ENCODE assay signal across 4 fruit fly cellular contexts in genomic region chrX:10740953-10741500, dm6.
A peak's percentile ranks its signal among the peaks of the same experiment; 100 is the strongest.
TF ChIP-seq lines count a peak whose summit lies in the region.

No protein-coding gene starts in this region.

- TF ChIP-seq CTCF in whole organism, embryonic (GFP tag; optimal IDR thresholded peaks at IDR 0.05; lab: Kevin White, UChicago), result no peak

TF ChIP-seq in whole organism, embryonic, 481 proteins besides CTCF, POLR2A, EP300 and RAD21 (continues in another document):
- TF ChIP-seq CG17361 (GFP tag; IDR thresholded peaks at IDR 0.05; lab: Robert Waterston, UW) (peak; percentile 73), CG17829 (tag; optimal IDR thresholded peaks at IDR 0.05; lab: Kevin White, UChicago) (peak; percentile 51), CG7963 (GFP tag; IDR thresholded peaks at IDR 0.05; lab: Robert Waterston, UW; ENCODE audit: partially characterized antibody) (no peak), nmo (GFP tag; optimal IDR thresholded peaks at IDR 0.05; lab: Kevin White, UChicago) (peak; percentile 72), CG12659 (GFP tag; optimal IDR thresholded peaks at IDR 0.05; lab: Kevin White, UChicago) (no peak), ranshi (GFP tag; IDR thresholded peaks at IDR 0.05; lab: Robert Waterston, UW) (no peak), eve (GFP tag; optimal IDR thresholded peaks at IDR 0.05; lab: Kevin White, UChicago) (no peak), CG11504 (tag; optimal IDR thresholded peaks at IDR 0.05; lab: Kevin White, UChicago) (peak; percentile 19), prd (optimal IDR thresholded peaks at IDR 0.05; lab: Kevin White, UChicago) (no peak), prd (GFP tag; IDR thresholded peaks at IDR 0.05; lab: Robert Waterston, UW) (0 out of 3 replicates have a peak, but pooled peaks have one; percentile 24), CG2712 (tag; optimal IDR thresholded peaks at IDR 0.05; lab: Kevin White, UChicago) (peak; percentile 74), pros (GFP tag; optimal IDR thresholded peaks at IDR 0.05; lab: Kevin White, UChicago) (peak; percentile 70), Elba2 (GFP tag; optimal IDR thresholded peaks at IDR 0.05; lab: Kevin White, UChicago) (no peak), Eip74EF (GFP tag; optimal IDR thresholded peaks at IDR 0.05; lab: Kevin White, UChicago) (peak in 1 of 2 experiments; percentile 30), bsh (GFP tag; optimal IDR thresholded peaks at IDR 0.05; lab: Kevin White, UChicago) (peak in 1 of 2 experiments; percentile 22), CG18262 (tag; optimal IDR thresholded peaks at IDR 0.05; lab: Kevin White, UChicago) (peak; percentile 76), CG7357 (GFP tag; IDR thresholded peaks at IDR 0.05; lab: Robert Waterston, UW) (0 out of 3 replicates have a peak, but pooled peaks have one; percentile 44), CG6254 (GFP tag; optimal IDR thresholded peaks at IDR 0.05; lab: Kevin White, UChicago) (peak; percentile 2), slou (GFP tag; optimal IDR thresholded peaks at IDR 0.05; lab: Kevin White, UChicago) (peak; percentile 24), CG31441 (GFP tag; IDR thresholded peaks at IDR 0.05; lab: Robert Waterston, UW) (peak; percentile 48), lola (GFP tag; optimal IDR thresholded peaks at IDR 0.05; lab: Kevin White, UChicago) (peak in 1 of 3 experiments; percentile 5), CG7839 (tag; optimal IDR thresholded peaks at IDR 0.05; lab: Kevin White, UChicago) (peak; percentile 65)

TF ChIP-seq in whole organism, prepupa, 60 proteins besides CTCF, POLR2A, EP300 and RAD21 (continues in another document):
- TF ChIP-seq CG8119 (GFP tag; IDR thresholded peaks at IDR 0.05; lab: Robert Waterston, UW) (no peak), CG9139 (GFP tag; optimal IDR thresholded peaks at IDR 0.05; lab: Kevin White, UChicago) (no peak), Eip78C (GFP tag; lab: Kevin White, UChicago) (peak; percentile 83), Eip93F (GFP tag; optimal IDR thresholded peaks at IDR 0.05; lab: Kevin White, UChicago) (no peak), topi (GFP tag; optimal IDR thresholded peaks at IDR 0.05; lab: Kevin White, UChicago) (peak; percentile 14), eg (GFP tag; IDR thresholded peaks at IDR 0.05; lab: Robert Waterston, UW) (no peak), ss (GFP tag; optimal IDR thresholded peaks at IDR 0.05; lab: Kevin White, UChicago) (peak; percentile 41 to 62), CG8319 (GFP tag; optimal IDR thresholded peaks at IDR 0.05; lab: Kevin White, UChicago) (no peak), cyc (GFP tag; optimal IDR thresholded peaks at IDR 0.05; lab: Kevin White, UChicago) (no peak), CG31627 (GFP tag; optimal IDR thresholded peaks at IDR 0.05; lab: Kevin White, UChicago) (no peak), svp (GFP tag; lab: Kevin White, UChicago) (peak; percentile 62), CG3032 (tag; optimal IDR thresholded peaks at IDR 0.05; lab: Kevin White, UChicago) (peak; percentile 39), CG11902 (GFP tag; optimal IDR thresholded peaks at IDR 0.05; lab: Kevin White, UChicago) (no peak), vri (GFP tag; optimal IDR thresholded peaks at IDR 0.05; lab: Kevin White, UChicago) (no peak), CG6792 (GFP tag; optimal IDR thresholded peaks at IDR 0.05; lab: Kevin White, UChicago) (no peak), Sox102F (GFP tag; optimal IDR thresholded peaks at IDR 0.05; lab: Kevin White, UChicago) (no peak), CG34406 (GFP tag; optimal IDR thresholded peaks at IDR 0.05; lab: Kevin White, UChicago) (peak; percentile 15), CG6276 (GFP tag; optimal IDR thresholded peaks at IDR 0.05; lab: Kevin White, UChicago) (no peak), CG11762 (GFP tag; optimal IDR thresholded peaks at IDR 0.05; lab: Kevin White, UChicago; ENCODE audit: insufficient read depth) (no peak), CG4318 (GFP tag; optimal IDR thresholded peaks at IDR 0.05; lab: Kevin White, UChicago) (no peak), Gug (GFP tag; IDR thresholded peaks at IDR 0.05; lab: Robert Waterston, UW) (no peak), fd85E (GFP tag; optimal IDR thresholded peaks at IDR 0.05; lab: Kevin White, UChicago) (no peak), fkh (GFP tag; optimal IDR thresholded peaks at IDR 0.05; lab: Kevin White, UChicago) (no peak), CG1621 (tag; optimal IDR thresholded peaks at IDR 0.05; lab: Kevin White, UChicago) (no peak), CG7368 (GFP tag; optimal IDR thresholded peaks at IDR 0.05; lab: Kevin White, UChicago) (no peak)

TF ChIP-seq in whole organism, pupa, 21 proteins besides CTCF, POLR2A, EP300 and RAD21:
- TF ChIP-seq CG8159 (tag; optimal IDR thresholded peaks at IDR 0.05; lab: Kevin White, UChicago) (peak; percentile 37), CG9948 (tag; optimal IDR thresholded peaks at IDR 0.05; lab: Kevin White, UChicago) (peak; percentile 26), CG12605 (GFP tag; IDR thresholded peaks at IDR 0.05; lab: Robert Waterston, UW) (0 out of 2 replicates have a peak, but pooled peaks have one; percentile 14), gl (tag; optimal IDR thresholded peaks at IDR 0.05; lab: Kevin White, UChicago) (no peak), CG14655 (GFP tag; optimal IDR thresholded peaks at IDR 0.05; lab: Kevin White, UChicago) (peak; percentile 28), CG8301 (tag; optimal IDR thresholded peaks at IDR 0.05; lab: Kevin White, UChicago) (no peak), CG17806 (tag; optimal IDR thresholded peaks at IDR 0.05; lab: Kevin White, UChicago) (peak; percentile 15)
TF ChIP-seq in whole organism, pupa: peak in this region for 5.

TF ChIP-seq in whole organism, wandering third instar larva, 38 proteins besides CTCF, POLR2A, EP300 and RAD21:
- peak; percentile 34 for TF ChIP-seq fru (GFP tag; optimal IDR thresholded peaks at IDR 0.05; lab: Kevin White, UChicago)
- TF ChIP-seq Sp1 (GFP tag; optimal IDR thresholded peaks at IDR 0.05; lab: Kevin White, UChicago), result peak; percentile 49
- TF ChIP-seq Hr78 (GFP tag; optimal IDR thresholded peaks at IDR 0.05; lab: Kevin White, UChicago), result no peak
- TF ChIP-seq OdsH (GFP tag; optimal IDR thresholded peaks at IDR 0.05; lab: Kevin White, UChicago), result no peak
- no peak for TF ChIP-seq GATAd (GFP tag; optimal IDR thresholded peaks at IDR 0.05; lab: Kevin White, UChicago)
- peak in 1 of 2 experiments; percentile 46 for TF ChIP-seq foxo (GFP tag; optimal IDR thresholded peaks at IDR 0.05; lab: Kevin White, UChicago)
- TF ChIP-seq woc (GFP tag; optimal IDR thresholded peaks at IDR 0.05; lab: Kevin White, UChicago), result peak; percentile 10
- peak; percentile 42 for TF ChIP-seq HLH106 (tag; optimal IDR thresholded peaks at IDR 0.05; lab: Kevin White, UChicago)
- no peak for TF ChIP-seq Jra (GFP tag; optimal IDR thresholded peaks at IDR 0.05; lab: Kevin White, UChicago)

Comparison
In these comparisons a context has a peak if more than half of its experiments do, and no peak if none do; other contexts are left out.
1. Of the 7 proteins assayed by ChIP-seq in both whole organism, embryonic and whole organism, prepupa: peak only in whole organism, embryonic: Blimp-1; only in whole organism, prepupa: CG16779; in both: none; in neither: 5.